Worm (Caenorhabditis elegans): ENCODE results near the gene gba-4.

ce11 chrIV:5391507-5392057 is 40.9 kb upstream of the gba-4 start, which contains the start of the genes htp-1 and ZK616.5:
- TF ChIP-seq him-1 (tag; optimal IDR thresholded peaks at IDR 0.05) (no peak), dao-5 (tag; optimal IDR thresholded peaks at IDR 0.05) (no peak)
